Fruit fly (Drosophila melanogaster) whole organism, adult: ENCODE measurements around the gene CG12290.

Source experiments
- CG5204 ChIP-seq: fragments of 200-800 bp; sonication (Bioruptor generic); optimal IDR thresholded peaks from 2 replicates; lab custom pipeline; 2016; ENCODE audit warnings: missing biosample characterization, missing genetic modification characterization
- Hr96 ChIP-seq: fragments of 200-800 bp; sonication (Bioruptor generic); optimal IDR thresholded peaks from 2 replicates; lab custom pipeline; 2016; ENCODE audit warnings: missing biosample characterization, missing genetic modification characterization
- kay ChIP-seq: fragments of 200-800 bp; sonication (Bioruptor generic); peaks from one replicate; lab custom pipeline; 2016; ENCODE audit warnings: missing biosample characterization, missing genetic modification characterization, borderline replicate concordance
- pad ChIP-seq: fragments of 200-800 bp; sonication (Bioruptor generic); optimal IDR thresholded peaks from 3 replicates; lab custom pipeline; 2017; ENCODE audit warnings: missing biosample characterization, missing genetic modification characterization, mild to moderate bottlenecking, moderate library complexity, missing genetic modification reagents
- tj ChIP-seq: fragments of 200-800 bp; sonication (Bioruptor generic); optimal IDR thresholded peaks from 3 replicates; lab custom pipeline; 2017; ENCODE audit warnings: missing biosample characterization, mild to moderate bottlenecking, missing genetic modification characterization, moderate library complexity
- toe ChIP-seq: fragments of 200-800 bp; sonication (Bioruptor generic); optimal IDR thresholded peaks from 2 replicates; lab custom pipeline; 2016; ENCODE audit warnings: missing biosample characterization, missing genetic modification characterization

DNA sequence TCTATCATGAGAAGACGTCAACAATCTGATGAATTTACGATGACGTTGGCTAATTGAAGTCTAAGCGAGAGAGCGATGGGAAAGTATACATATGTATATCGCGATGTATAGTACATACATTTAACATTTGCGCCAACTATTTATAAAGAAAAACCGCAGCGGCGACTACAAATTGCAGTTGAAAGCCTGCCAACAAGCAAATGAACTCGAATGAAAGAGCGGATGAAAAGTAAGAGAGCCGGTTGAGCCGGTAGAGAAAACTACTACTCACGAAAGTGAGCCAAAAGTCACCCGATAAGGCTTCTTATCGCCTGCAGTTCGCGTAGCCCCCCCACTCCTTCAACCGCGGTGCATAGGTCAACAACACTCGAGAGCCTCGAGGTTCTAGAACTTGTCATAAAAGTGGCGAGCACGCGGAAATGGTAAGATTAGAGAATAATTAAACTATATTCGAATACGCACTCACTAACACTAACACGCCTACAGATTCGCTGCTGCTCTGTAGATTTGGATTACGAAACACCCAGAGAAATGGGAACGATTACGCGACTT lies 30.7 kb downstream of the CG12290 start:
- TF ChIP-seq pad (GFP tag; lab: Kevin White, UChicago) (no peak), CG5204 (GFP tag; lab: Kevin White, UChicago) (no peak), Hr96 (GFP tag; lab: Kevin White, UChicago) (peak; percentile 68), tj (peak; percentile 69), toe (peak; percentile 80), kay (peak; percentile 95)
